Fruit fly (Drosophila melanogaster): ENCODE results near the gene ppk7.

DNA sequence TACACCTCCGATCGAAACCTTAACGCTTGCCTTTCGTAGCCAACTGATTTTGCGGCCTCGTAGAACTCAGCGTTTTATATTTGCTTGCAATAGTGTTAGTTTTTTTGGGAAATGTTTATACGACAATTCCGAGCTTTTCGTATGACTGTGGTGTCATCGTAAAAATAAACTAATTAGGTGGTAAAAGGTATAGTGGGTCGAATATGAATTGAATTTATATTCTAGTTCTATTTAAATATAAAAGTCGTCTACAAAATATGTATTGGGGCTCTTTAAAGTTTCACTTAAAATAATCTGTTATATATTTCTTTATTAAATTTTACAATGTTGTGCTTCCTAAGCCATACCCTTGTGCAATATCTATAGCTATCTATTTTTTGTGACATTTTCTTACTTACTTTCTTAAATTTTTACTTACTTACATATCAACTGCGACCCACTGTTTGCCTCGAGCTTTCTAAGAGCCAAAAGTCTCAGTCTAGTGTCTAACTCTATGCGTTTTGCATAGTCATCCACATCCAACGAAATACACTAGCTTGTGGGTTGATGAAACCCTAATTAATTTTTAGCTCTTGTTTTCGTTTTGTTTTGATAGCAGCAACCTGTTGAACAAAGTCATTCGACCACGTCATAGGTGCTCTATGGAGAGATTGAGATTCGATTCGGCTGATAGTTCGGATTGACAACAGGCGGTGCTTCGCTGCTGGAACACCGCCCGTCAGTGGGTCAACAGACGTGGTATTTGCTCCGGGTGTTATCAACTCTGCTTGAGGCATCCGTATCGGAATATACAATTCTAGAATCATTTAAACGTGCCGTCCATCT is 2.9 kb downstream of the ppk7 start, which contains the start of gene CG9498:
- no peak for TF ChIP-seq Myc (optimal IDR thresholded peaks at IDR 0.05)
- TF ChIP-seq ttk (optimal IDR thresholded peaks at IDR 0.05): no peak
- no peak for TF ChIP-seq psq (optimal IDR thresholded peaks at IDR 0.05)
- TF ChIP-seq h (optimal IDR thresholded peaks at IDR 0.05): no peak
- TF ChIP-seq insv (optimal IDR thresholded peaks at IDR 0.05): no peak
- TF ChIP-seq Sin3A (optimal IDR thresholded peaks at IDR 0.05): no peak

All from Kc167 (cell line).